Fruit fly (Drosophila melanogaster): ENCODE results near the gene Hsp70Bb.

Gene Hsp70Bb

DNA sequence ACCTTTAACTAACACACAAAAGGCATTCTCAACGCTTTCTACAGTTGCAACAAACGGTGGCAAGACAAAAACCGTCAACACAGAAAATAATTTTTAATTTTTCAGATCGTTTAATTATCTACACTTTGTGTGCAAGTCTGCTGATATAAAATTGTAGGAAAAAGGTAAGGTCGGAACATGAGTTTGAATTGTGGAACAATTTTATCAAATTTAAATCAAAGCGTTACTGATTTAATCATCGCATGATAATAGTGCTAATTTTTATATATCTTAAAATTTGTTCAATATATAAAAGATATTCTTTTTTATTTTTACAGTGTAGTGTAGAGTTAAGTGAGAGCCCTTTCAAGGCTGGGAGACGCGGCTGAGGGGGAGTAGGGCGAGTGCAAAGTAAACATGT lies 37.4 kb downstream of the Hsp70Bb start (continued):
- TF ChIP-seq CG12659 (GFP tag; optimal IDR thresholded peaks at IDR 0.05) (peak; percentile 14), tgo (GFP tag; IDR thresholded peaks at IDR 0.05) (no peak), CG10209 (GFP tag; optimal IDR thresholded peaks at IDR 0.05) (peak; percentile 22), CG11504 (tag; optimal IDR thresholded peaks at IDR 0.05) (peak; percentile 66), lilli (GFP tag; optimal IDR thresholded peaks at IDR 0.05) (no peak), sr (GFP tag; IDR thresholded peaks at IDR 0.05) (no peak), Lim3 (GFP tag; IDR thresholded peaks at IDR 0.05) (no peak), Nf-YC (tag; optimal IDR thresholded peaks at IDR 0.05) (no peak), insv (GFP tag; optimal IDR thresholded peaks at IDR 0.05) (no peak), nerfin-2 (GFP tag; IDR thresholded peaks at IDR 0.05; ENCODE audit: partially characterized antibody) (no peak), sna (GFP tag; IDR thresholded peaks at IDR 0.05; ENCODE audit: partially characterized antibody) (no peak), CG11085 (GFP tag; IDR thresholded peaks at IDR 0.05) (no peak), Sox100B (GFP tag; optimal IDR thresholded peaks at IDR 0.05) (peak; percentile 25), tio (GFP tag; optimal IDR thresholded peaks at IDR 0.05) (peak; percentile 33), BtbVII (GFP tag; optimal IDR thresholded peaks at IDR 0.05) (peak; percentile 35), prd (optimal IDR thresholded peaks at IDR 0.05) (no peak), prd (GFP tag; IDR thresholded peaks at IDR 0.05) (no peak), pan (optimal IDR thresholded peaks at IDR 0.05) (no peak), pan (GFP tag; optimal IDR thresholded peaks at IDR 0.05 in 1 of 2, IDR thresholded peaks at IDR 0.05 in 1 of 2) (no peak), dmrt11E (tag; optimal IDR thresholded peaks at IDR 0.05) (no peak), CG2129 (GFP tag; IDR thresholded peaks at IDR 0.05; ENCODE audit: partially characterized antibody) (no peak), CG17361 (GFP tag; IDR thresholded peaks at IDR 0.05) (no peak), klu (GFP tag; IDR thresholded peaks at IDR 0.05) (no peak), CG1647 (GFP tag; optimal IDR thresholded peaks at IDR 0.05) (no peak), CG6854 (GFP tag; optimal IDR thresholded peaks at IDR 0.05) (peak; percentile 37), Hand (GFP tag; optimal IDR thresholded peaks at IDR 0.05) (peak; percentile 33), CG12942 (GFP tag; optimal IDR thresholded peaks at IDR 0.05) (no peak), CG2712 (tag; optimal IDR thresholded peaks at IDR 0.05) (no peak), Hr51 (GFP tag; optimal IDR thresholded peaks at IDR 0.05) (peak in 1 of 2 experiments; percentile 51), ase (GFP tag; IDR thresholded peaks at IDR 0.05) (0 out of 3 replicates have a peak, but pooled peaks have one; percentile 10), CG43689 (GFP tag; IDR thresholded peaks at IDR 0.05) (no peak), ems (GFP tag; optimal IDR thresholded peaks at IDR 0.05) (no peak), CG2120 (GFP tag; optimal IDR thresholded peaks at IDR 0.05) (peak; percentile 45), BEAF-32 (GFP tag; optimal IDR thresholded peaks at IDR 0.05) (no peak), sug (tag; optimal IDR thresholded peaks at IDR 0.05) (peak; percentile 28), fd96Cb (tag; optimal IDR thresholded peaks at IDR 0.05) (no peak), CG13287 (GFP tag; IDR thresholded peaks at IDR 0.05; ENCODE audit: partially characterized antibody) (no peak), CG7556 (GFP tag; optimal IDR thresholded peaks at IDR 0.05) (peak; percentile 63), CG30403 (GFP tag; optimal IDR thresholded peaks at IDR 0.05) (peak; percentile 33), CG10959 (GFP tag; IDR thresholded peaks at IDR 0.05) (no peak), CG3838 (GFP tag; optimal IDR thresholded peaks at IDR 0.05) (no peak), CG7839 (tag; optimal IDR thresholded peaks at IDR 0.05) (peak; percentile 56), CG14860 (GFP tag; IDR thresholded peaks at IDR 0.05; ENCODE audit: partially characterized antibody) (no peak), jumu (GFP tag; optimal IDR thresholded peaks at IDR 0.05) (no peak), gsb (GFP tag; IDR thresholded peaks at IDR 0.05) (no peak), lola (GFP tag; optimal IDR thresholded peaks at IDR 0.05) (no peak), twi (tag; optimal IDR thresholded peaks at IDR 0.05) (no peak), CG18619 (GFP tag; optimal IDR thresholded peaks at IDR 0.05) (peak; percentile 18), mam (GFP tag; optimal IDR thresholded peaks at IDR 0.05) (no peak), CG15011 (GFP tag; optimal IDR thresholded peaks at IDR 0.05) (no peak), CG13123 (GFP tag; optimal IDR thresholded peaks at IDR 0.05) (no peak)

Measured in whole organism, embryonic.